Fruit fly (Drosophila melanogaster): ENCODE measurements around the gene CG15024.

The CG15024 gene

dm6 chr3L:4463773-4464301 lies at the start of gene CG15024:
TSS of gene CG15024 (minus strand) at chr3L:4463823.
- TF ChIP-seq CG17801 (GFP tag; optimal IDR thresholded peaks at IDR 0.05; ENCODE audit: partially characterized antibody) = no peak

DNA sequence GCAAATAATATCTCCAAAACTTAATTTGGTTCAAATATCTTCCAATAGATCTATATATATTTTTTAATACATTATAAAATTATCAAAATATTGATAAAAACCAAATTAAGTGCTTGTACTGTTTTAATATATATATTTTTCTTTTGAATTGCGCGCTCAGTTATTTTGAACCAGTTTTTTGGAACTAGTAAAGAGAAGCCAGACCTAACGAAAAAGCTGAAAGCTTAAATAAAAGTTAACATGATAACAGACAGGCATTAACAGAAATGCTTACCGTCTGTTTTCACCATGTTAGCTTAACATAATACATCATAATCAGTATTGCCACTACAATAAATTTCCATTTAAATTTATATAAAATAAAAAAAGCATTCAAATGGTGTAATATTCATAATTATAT lies 46.7 kb upstream of the CG15024 start:
- TF ChIP-seq CG17801 (GFP tag; optimal IDR thresholded peaks at IDR 0.05; ENCODE audit: partially characterized antibody) = no peak

DNA sequence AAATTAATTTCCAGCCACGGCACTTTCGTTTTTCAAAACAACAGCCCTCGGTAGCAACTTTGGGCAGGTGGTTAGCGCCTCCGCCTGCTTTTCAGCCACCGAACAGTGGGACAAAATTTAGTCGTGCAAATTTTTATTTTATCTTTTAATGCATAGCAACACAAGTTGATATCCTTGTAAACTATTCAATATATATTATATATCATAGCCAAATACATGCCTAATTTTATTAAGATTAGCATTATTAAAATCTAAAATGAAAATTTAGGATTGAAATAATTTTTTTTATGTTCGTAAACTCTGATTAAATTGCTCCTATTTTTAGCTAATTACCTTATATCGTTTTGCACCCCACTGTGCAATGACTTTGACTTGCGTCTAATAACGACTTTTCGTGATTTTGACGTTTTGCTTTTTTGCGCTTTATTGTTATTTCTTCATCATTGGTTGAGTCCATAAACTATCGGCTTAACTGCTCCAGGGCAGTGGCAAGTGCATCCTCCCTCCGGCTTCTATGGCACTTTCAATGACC lies 45.4 kb upstream of the CG15024 start:
- TF ChIP-seq CG17801 (GFP tag; optimal IDR thresholded peaks at IDR 0.05; ENCODE audit: partially characterized antibody) = no peak

- TF ChIP-seq CG17801 (GFP tag; optimal IDR thresholded peaks at IDR 0.05; ENCODE audit: partially characterized antibody) = no peak
Observed at dm6 chr3L:4508307-4508706, 44.7 kb upstream of the CG15024 start, which contains the start of gene NT1. TSS of gene NT1 (minus strand) at chr3L:4508433.

DNA sequence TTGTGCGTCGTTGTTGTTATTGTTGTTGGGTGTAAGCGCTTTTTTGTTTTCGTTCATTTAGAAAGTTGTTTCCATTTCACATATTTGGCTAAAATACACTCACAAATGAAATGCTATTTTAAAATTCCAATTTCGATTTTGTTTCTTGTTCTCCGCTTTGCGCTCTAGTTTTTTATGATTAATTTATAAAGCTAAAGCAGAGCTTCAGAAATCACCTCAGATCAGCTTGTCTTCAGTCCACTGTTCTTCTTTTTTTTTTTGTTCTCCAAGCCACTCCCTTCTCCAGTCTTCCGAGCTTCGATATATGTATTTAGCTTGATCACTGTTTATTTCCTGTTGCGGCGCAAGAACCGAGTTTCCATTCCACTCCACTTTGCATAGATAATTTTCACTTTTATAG lies 44.2 kb upstream of the CG15024 start:
- no peak for TF ChIP-seq CG17801 (GFP tag; optimal IDR thresholded peaks at IDR 0.05; ENCODE audit: partially characterized antibody)

DNA sequence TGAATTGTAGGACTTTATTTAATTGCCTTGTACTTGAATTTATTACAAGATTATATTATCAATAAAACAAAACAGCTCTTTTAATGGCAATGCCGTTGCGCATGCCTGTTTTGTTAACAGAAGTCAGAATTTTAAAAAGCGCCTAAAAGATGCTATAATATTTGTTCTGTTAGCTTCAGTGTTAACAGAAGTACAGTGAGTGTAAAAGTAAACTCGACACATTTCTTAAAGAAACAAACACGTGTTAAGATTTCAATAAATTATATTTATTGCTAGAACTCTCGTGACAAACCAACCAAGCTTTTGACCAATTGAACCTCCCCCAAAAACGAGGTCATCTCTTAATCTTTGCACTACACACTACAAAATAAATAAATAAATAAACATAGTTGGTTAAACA lies 37.8 kb upstream of the CG15024 start:
- no peak for TF ChIP-seq CG17801 (GFP tag; optimal IDR thresholded peaks at IDR 0.05; ENCODE audit: partially characterized antibody)

DNA sequence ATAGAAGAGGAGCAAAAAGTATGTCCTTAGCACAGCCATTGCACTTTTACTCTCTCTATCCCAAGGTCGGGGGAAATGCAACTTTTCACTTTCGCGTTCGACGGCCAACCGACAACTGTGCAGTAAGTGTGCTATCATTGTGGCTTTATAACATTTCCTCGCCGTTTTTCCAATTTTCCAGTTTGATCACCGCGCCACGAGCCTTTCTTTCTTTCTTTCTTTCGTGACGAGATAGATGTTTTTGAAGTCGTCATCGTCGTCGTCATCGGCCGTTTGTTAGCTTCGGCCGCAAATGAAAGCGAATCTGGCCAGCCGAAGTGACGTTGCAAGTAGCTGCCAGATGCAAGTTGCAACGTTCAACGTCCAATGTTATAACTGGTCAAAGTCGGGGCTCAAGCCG lies 36.8 kb upstream of the CG15024 start, which contains the start of gene CG13720:
CG13720 (minus strand) TSS at position 101 of the 400 bp plus-strand sequence.
- TF ChIP-seq CG17801 (GFP tag; optimal IDR thresholded peaks at IDR 0.05; ENCODE audit: partially characterized antibody) = no peak

DNA sequence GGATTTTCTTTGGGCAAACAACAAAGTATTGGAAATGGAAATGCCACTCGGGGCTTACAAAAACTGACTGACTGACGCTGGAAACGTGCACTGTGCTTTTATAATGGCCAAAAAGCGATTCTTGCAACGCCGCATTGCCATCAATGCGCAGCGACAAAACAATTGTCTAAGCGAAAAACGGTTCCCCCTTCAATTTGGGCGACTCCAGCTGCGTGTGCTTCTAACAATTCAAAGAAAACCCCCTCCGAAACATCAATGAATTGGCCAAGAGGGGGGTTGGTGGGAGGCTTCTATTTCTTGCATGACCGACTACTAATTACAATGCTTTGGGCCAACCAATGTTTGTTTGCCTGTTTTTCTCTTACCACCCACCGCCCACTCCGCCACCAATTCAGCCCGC lies 34.1 kb upstream of the CG15024 start, which contains the start of gene CG13721:
CG13721 (minus strand) TSS at position 101 of the 400 bp plus-strand sequence.
- no peak for TF ChIP-seq CG17801 (GFP tag; optimal IDR thresholded peaks at IDR 0.05; ENCODE audit: partially characterized antibody)

- no peak for TF ChIP-seq CG17801 (GFP tag; optimal IDR thresholded peaks at IDR 0.05; ENCODE audit: partially characterized antibody)
Observed at dm6 chr3L:4494603-4495002, 31.0 kb upstream of the CG15024 start.

- TF ChIP-seq CG17801 (GFP tag; optimal IDR thresholded peaks at IDR 0.05; ENCODE audit: partially characterized antibody) = no peak
Observed at dm6 chr3L:4493609-4494008, 30.0 kb upstream of the CG15024 start.

dm6 chr3L:4490702-4491243 lies 27.1 kb upstream of the CG15024 start, which contains the start of gene CG13722:
TSS of gene CG13722 (minus strand) at chr3L:4490963.
- TF ChIP-seq CG17801 (GFP tag; optimal IDR thresholded peaks at IDR 0.05; ENCODE audit: partially characterized antibody) = no peak

dm6 chr3L:4489490-4489889 lies 25.9 kb upstream of the CG15024 start:
- TF ChIP-seq CG17801 (GFP tag; optimal IDR thresholded peaks at IDR 0.05; ENCODE audit: partially characterized antibody) = no peak

dm6 chr3L:4484623-4485022 lies 21.0 kb upstream of the CG15024 start:
- TF ChIP-seq CG17801 (GFP tag; optimal IDR thresholded peaks at IDR 0.05; ENCODE audit: partially characterized antibody) = no peak

dm6 chr3L:4482509-4482908 lies 18.9 kb upstream of the CG15024 start, which contains the start of gene CG11350:
TSS of gene CG11350 (plus strand) at chr3L:4482809.
- no peak for TF ChIP-seq CG17801 (GFP tag; optimal IDR thresholded peaks at IDR 0.05; ENCODE audit: partially characterized antibody)

dm6 chr3L:4480764-4481163 lies 17.1 kb upstream of the CG15024 start:
- no peak for TF ChIP-seq CG17801 (GFP tag; optimal IDR thresholded peaks at IDR 0.05; ENCODE audit: partially characterized antibody)

DNA sequence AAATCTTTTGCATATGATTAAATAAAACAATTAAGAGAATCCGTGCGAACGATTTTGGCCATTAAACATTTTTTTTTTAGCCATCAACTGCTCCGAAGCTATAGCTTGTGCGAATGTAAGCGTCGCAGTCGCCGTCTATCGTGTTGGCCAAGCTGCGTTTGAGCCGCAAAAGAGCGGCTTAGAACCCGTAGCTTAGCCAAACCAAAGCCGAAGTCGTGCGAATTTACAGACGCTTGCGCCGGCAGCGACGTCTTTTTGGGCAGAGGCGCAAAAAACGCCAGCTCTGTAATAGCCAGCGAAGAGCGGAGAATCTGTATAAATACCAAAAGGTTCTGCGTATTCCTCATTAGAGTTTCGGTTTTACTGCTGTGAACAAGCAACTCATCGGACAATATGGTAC lies 16.3 kb upstream of the CG15024 start, which contains the start of gene CG7465:
CG7465 (plus strand) TSS at position 346 of the 400 bp plus-strand sequence.
- TF ChIP-seq CG17801 (GFP tag; optimal IDR thresholded peaks at IDR 0.05; ENCODE audit: partially characterized antibody) = no peak
